Worm (Caenorhabditis elegans) whole organism, mixed stage, embryonic: ENCODE data around the gene R03G8.6.

Source experiments
- M03D4.4 ChIP-seq: sonication (generic microtip); optimal IDR thresholded peaks from 2 replicates; lab custom pipeline; 2017; ENCODE audit warnings: mild to moderate bottlenecking, missing genetic modification characterization, missing compliant biosample characterization
- drap-1 ChIP-seq: fragments of 200-800 bp; sonication (Bioruptor generic); optimal IDR thresholded peaks from 3 replicates; lab custom pipeline; 2018; ENCODE audit warnings: mild to moderate bottlenecking, missing genetic modification characterization, missing compliant biosample characterization
- elt-1 ChIP-seq: sonication (generic microtip); optimal IDR thresholded peaks from 2 replicates; lab custom pipeline; 2017; ENCODE audit warnings: missing genetic modification characterization, mild to moderate bottlenecking, missing compliant biosample characterization, antibody characterized with exemption, moderate library complexity, borderline replicate concordance; ENCODE audit not compliant: insufficient read depth
- lin-13 ChIP-seq: fragments of 150-350 bp; optimal IDR thresholded peaks from 2 replicates; lab custom pipeline; 2014; ENCODE audit warnings: missing biosample characterization, missing genetic modification characterization
- lsy-2 ChIP-seq: fragments of 150-350 bp; optimal IDR thresholded peaks from 2 replicates; lab custom pipeline; 2014; ENCODE audit warnings: missing biosample characterization, missing genetic modification characterization
- nhr-28 ChIP-seq: fragments of 150-350 bp; optimal IDR thresholded peaks from 2 replicates; lab custom pipeline; 2014; ENCODE audit warnings: missing biosample characterization, missing genetic modification characterization
- snpc-4 ChIP-seq: fragments of 150-350 bp; optimal IDR thresholded peaks from 2 replicates; lab custom pipeline; 2014; ENCODE audit warnings: missing biosample characterization, missing genetic modification characterization
- unc-62 ChIP-seq: fragments of 150-350 bp; optimal IDR thresholded peaks from 2 replicates; lab custom pipeline; 2014; ENCODE audit warnings: missing biosample characterization, missing genetic modification reagents, missing genetic modification characterization

- TF ChIP-seq M03D4.4 (tag; lab: Kevin White, UChicago) (no peak), nhr-28 (no peak), elt-1 (tag; lab: Kevin White, UChicago) (no peak), lin-13 (tag; lab: Kevin White, UChicago) (no peak), snpc-4 (no peak), lsy-2 (tag; lab: Kevin White, UChicago) (no peak), unc-62 (GFP tag; lab: Kevin White, UChicago) (no peak), drap-1 (GFP tag; lab: Kevin White, UChicago) (no peak)
Observed at ce11 chrX:13088539-13088938, 11.8 kb downstream of the R03G8.6 start.
